Fruit fly (Drosophila melanogaster) whole organism, embryonic: ENCODE measurements around the gene CG14100.

Experiments
- ATbp ChIP-seq: fragments of 200-800 bp; sonication (Bioruptor generic); optimal IDR thresholded peaks from 2 replicates; lab custom pipeline; 2017; ENCODE audit warnings: missing biosample characterization, mild to moderate bottlenecking, missing genetic modification characterization, missing genetic modification reagents
- Abd-B ChIP-seq: fragments of 200-800 bp; sonication (Bioruptor generic); optimal IDR thresholded peaks from 2 replicates; lab custom pipeline; 2018; ENCODE audit warnings: missing biosample characterization, mild to moderate bottlenecking, missing genetic modification characterization, moderate library complexity
- Ada2b ChIP-seq: fragments of 200-800 bp; sonication (Bioruptor generic); IDR thresholded peaks from 2 replicates; pipeline ENCODE4 v1.3.6; 2022; ENCODE audit warnings: missing biosample characterization, missing genetic modification characterization
- CG1024 ChIP-seq: fragments of 200-800 bp; sonication (Bioruptor generic); IDR thresholded peaks from 2 replicates; pipeline ENCODE4 v1.3.6; 2022; ENCODE audit warnings: missing biosample characterization, missing genetic modification characterization
- CG12071 ChIP-seq: fragments of 200-800 bp; sonication (Bioruptor generic); optimal IDR thresholded peaks from 3 replicates; lab custom pipeline; 2018; ENCODE audit warnings: missing biosample characterization, mild to moderate bottlenecking, missing genetic modification characterization
- CG13424 ChIP-seq: fragments of 200-800 bp; sonication (Bioruptor generic); optimal IDR thresholded peaks from 2 replicates; lab custom pipeline; 2019; ENCODE audit warnings: missing biosample characterization, mild to moderate bottlenecking, missing genetic modification characterization, moderate library complexity
- CG15601 ChIP-seq: fragments of 200-800 bp; sonication (Bioruptor generic); optimal IDR thresholded peaks from 3 replicates; lab custom pipeline; 2019; ENCODE audit warnings: missing biosample characterization, mild to moderate bottlenecking, missing genetic modification characterization, moderate library complexity
- CG17568 ChIP-seq: fragments of 200-800 bp; sonication (Bioruptor generic); optimal IDR thresholded peaks from 2 replicates; lab custom pipeline; 2018; ENCODE audit warnings: missing biosample characterization, mild to moderate bottlenecking, missing genetic modification characterization, moderate library complexity
- CG17912 ChIP-seq: fragments of 200-800 bp; sonication (Bioruptor generic); optimal IDR thresholded peaks from 2 replicates; lab custom pipeline; 2018; ENCODE audit warnings: missing biosample characterization, mild to moderate bottlenecking, missing genetic modification characterization
- CG2678 ChIP-seq: fragments of 200-800 bp; sonication (Bioruptor generic); optimal IDR thresholded peaks from 3 replicates; lab custom pipeline; 2019; ENCODE audit warnings: missing biosample characterization, mild to moderate bottlenecking, missing genetic modification characterization, moderate library complexity
- CG2875 ChIP-seq: fragments of 200-800 bp; sonication (Bioruptor generic); optimal IDR thresholded peaks from 2 replicates; lab custom pipeline; 2017; ENCODE audit warnings: missing biosample characterization, mild to moderate bottlenecking, missing genetic modification characterization, missing genetic modification reagents
- CG31365 ChIP-seq: fragments of 200-800 bp; sonication (Bioruptor generic); optimal IDR thresholded peaks from 2 replicates; lab custom pipeline; 2018; ENCODE audit warnings: missing biosample characterization, mild to moderate bottlenecking, missing genetic modification characterization
- CG31441 ChIP-seq: fragments of 200-800 bp; sonication (Bioruptor generic); IDR thresholded peaks from 2 replicates; pipeline ENCODE4 v1.3.6; 2022; ENCODE audit warnings: missing biosample characterization, missing genetic modification characterization
- CG32532 ChIP-seq: fragments of 200-800 bp; sonication (Bioruptor generic); IDR thresholded peaks from 2 replicates; pipeline ENCODE4 v1.3.6; 2022; ENCODE audit warnings: missing biosample characterization, missing genetic modification characterization
- CG4404 ChIP-seq: fragments of 200-800 bp; sonication (Bioruptor generic); IDR thresholded peaks from 2 replicates; pipeline ENCODE4 v1.3.6; 2022; ENCODE audit warnings: missing biosample characterization, missing genetic modification characterization
- CG4820 ChIP-seq: fragments of 200-800 bp; sonication (Bioruptor generic); optimal IDR thresholded peaks from 3 replicates; lab custom pipeline; 2016; ENCODE audit warnings: missing biosample characterization, missing genetic modification characterization
- CG6854 ChIP-seq: fragments of 200-800 bp; sonication (Bioruptor generic); optimal IDR thresholded peaks from 3 replicates; lab custom pipeline; 2017; ENCODE audit warnings: missing biosample characterization, mild to moderate bottlenecking, missing genetic modification characterization
- CG7745 ChIP-seq: fragments of 200-800 bp; sonication (Bioruptor generic); optimal IDR thresholded peaks from 2 replicates; lab custom pipeline; 2018; ENCODE audit warnings: missing biosample characterization, mild to moderate bottlenecking, missing genetic modification characterization, moderate library complexity
- CG8359 ChIP-seq: fragments of 200-800 bp; sonication (Bioruptor generic); optimal IDR thresholded peaks from 2 replicates; lab custom pipeline; 2017; ENCODE audit warnings: missing biosample characterization, mild to moderate bottlenecking, missing genetic modification characterization, borderline replicate concordance
- CG8924 ChIP-seq: fragments of 200-800 bp; optimal IDR thresholded peaks from 3 replicates; lab custom pipeline; 2019; ENCODE audit warnings: missing biosample characterization, mild to moderate bottlenecking, missing genetic modification characterization, moderate library complexity
- E2f2 ChIP-seq: fragments of 200-800 bp; sonication (Bioruptor generic); IDR thresholded peaks from 2 replicates; pipeline ENCODE4 v1.3.6; 2022; ENCODE audit warnings: missing biosample characterization, missing genetic modification characterization
- Elba2 ChIP-seq: fragments of 200-800 bp; sonication (Bioruptor generic); optimal IDR thresholded peaks from 3 replicates; lab custom pipeline; 2016; ENCODE audit warnings: missing biosample characterization, missing genetic modification characterization
- Ets97D ChIP-seq: fragments of 200-800 bp; sonication (Bioruptor generic); optimal IDR thresholded peaks from 3 replicates; lab custom pipeline; 2016; ENCODE audit warnings: missing biosample characterization, missing genetic modification characterization
- H2.0 ChIP-seq: fragments of 200-800 bp; sonication (Bioruptor generic); IDR thresholded peaks from 2 replicates; pipeline ENCODE4 v1.3.6; 2022; ENCODE audit warnings: missing biosample characterization, missing genetic modification characterization
- Hr78 ChIP-seq, 2 experiments: fragments of 200-800 bp in 1 of 2; fragments of >200 bp in 1 of 2; sonication (Bioruptor generic) in 1 of 2; optimal IDR thresholded peaks; 2 replicates each; lab custom pipeline; 2017 to 2019; ENCODE audit warnings: missing biosample characterization in 2 of 2, missing genetic modification characterization in 2 of 2, mild to moderate bottlenecking in 1 of 2, moderate library complexity in 1 of 2
- MBD-R2 ChIP-seq: fragments of 200-800 bp; sonication (Bioruptor generic); IDR thresholded peaks from 2 replicates; pipeline ENCODE4 v1.3.6; 2022; ENCODE audit warnings: missing biosample characterization, missing genetic modification characterization
- Med ChIP-seq: fragments of 200-800 bp; sonication (Bioruptor generic); peaks from one replicate; lab custom pipeline; 2016; ENCODE audit warnings: missing biosample characterization, missing genetic modification characterization, mild to moderate bottlenecking, inconsistent platforms, moderate library complexity
- Mes4 ChIP-seq: fragments of 200-800 bp; sonication (Bioruptor generic); optimal IDR thresholded peaks from 2 replicates; lab custom pipeline; 2016; ENCODE audit warnings: missing biosample characterization, missing genetic modification characterization
- NFAT ChIP-seq: fragments of 200-800 bp; sonication (Bioruptor generic); IDR thresholded peaks from 2 replicates; pipeline ENCODE4 v1.3.6; 2022; ENCODE audit warnings: missing biosample characterization, missing genetic modification characterization
- Nf-YB ChIP-seq: fragments of 200-800 bp; sonication (Bioruptor generic); optimal IDR thresholded peaks from 3 replicates; lab custom pipeline; 2019; ENCODE audit warnings: missing biosample characterization, mild to moderate bottlenecking, missing genetic modification characterization, moderate library complexity
- Side ChIP-seq: fragments of 200-800 bp; sonication (Bioruptor generic); optimal IDR thresholded peaks from 2 replicates; lab custom pipeline; 2016; ENCODE audit warnings: missing biosample characterization, missing genetic modification characterization
- Sox100B ChIP-seq: fragments of 200-800 bp; sonication (Bioruptor generic); optimal IDR thresholded peaks from 3 replicates; lab custom pipeline; 2018; ENCODE audit warnings: missing biosample characterization, mild to moderate bottlenecking, missing genetic modification characterization
- Sox102F ChIP-seq: fragments of 200-800 bp; sonication (Bioruptor generic); optimal IDR thresholded peaks from 2 replicates; lab custom pipeline; 2018; ENCODE audit warnings: missing biosample characterization, mild to moderate bottlenecking, missing genetic modification characterization, moderate library complexity
- Sry-δ ChIP-seq: fragments of 200-800 bp; sonication (Bioruptor generic); optimal IDR thresholded peaks from 2 replicates; lab custom pipeline; 2016; ENCODE audit warnings: missing biosample characterization, missing genetic modification characterization
- Vsx1 ChIP-seq: fragments of 200-800 bp; sonication (Bioruptor generic); optimal IDR thresholded peaks from 2 replicates; lab custom pipeline; 2017; ENCODE audit warnings: missing biosample characterization, mild to moderate bottlenecking, missing genetic modification characterization, missing genetic modification reagents
- Xrp1 ChIP-seq: fragments of 200-800 bp; sonication (Bioruptor generic); IDR thresholded peaks from 2 replicates; pipeline ENCODE4 v1.3.6; 2022; ENCODE audit warnings: missing biosample characterization, missing genetic modification characterization
- ase ChIP-seq: fragments of 200-800 bp; sonication (Bioruptor generic); IDR thresholded peaks from 3 replicates; pipeline ENCODE4 v1.3.6; 2022; ENCODE audit warnings: missing biosample characterization, missing genetic modification characterization
- bowl ChIP-seq: fragments of 200-800 bp; sonication (Bioruptor generic); IDR thresholded peaks from 2 replicates; pipeline ENCODE4 v1.3.6; 2022; ENCODE audit warnings: missing biosample characterization, missing genetic modification characterization
- chm ChIP-seq: fragments of 200-800 bp; sonication (Bioruptor generic); IDR thresholded peaks from 2 replicates; pipeline ENCODE4 v1.3.6; 2022; ENCODE audit warnings: missing biosample characterization, missing genetic modification characterization
- crol ChIP-seq: fragments of 200-800 bp; sonication (Bioruptor generic); IDR thresholded peaks from 2 replicates; pipeline ENCODE4 v1.3.6; 2022; ENCODE audit warnings: missing biosample characterization, missing genetic modification characterization
- eyg ChIP-seq: fragments of 200-800 bp; sonication (Bioruptor generic); optimal IDR thresholded peaks from 3 replicates; lab custom pipeline; 2016; ENCODE audit warnings: missing biosample characterization, missing genetic modification characterization
- fd3F ChIP-seq: fragments of 200-800 bp; sonication (Bioruptor generic); optimal IDR thresholded peaks from 2 replicates; lab custom pipeline; 2018; ENCODE audit warnings: missing biosample characterization, mild to moderate bottlenecking, missing genetic modification characterization, moderate library complexity
- grau ChIP-seq: fragments of 200-800 bp; optimal IDR thresholded peaks from 3 replicates; lab custom pipeline; 2019; ENCODE audit warnings: missing biosample characterization, mild to moderate bottlenecking, missing genetic modification characterization, moderate library complexity
- grn ChIP-seq: fragments of 200-800 bp; sonication (Bioruptor generic); optimal IDR thresholded peaks from 3 replicates; lab custom pipeline; 2017; ENCODE audit warnings: missing biosample characterization, missing genetic modification characterization
- gro ChIP-seq: fragments of 200-800 bp; sonication (Bioruptor generic); optimal IDR thresholded peaks from 2 replicates; lab custom pipeline; 2016; ENCODE audit warnings: missing biosample characterization, missing genetic modification characterization
- nmo ChIP-seq: fragments of 200-800 bp; sonication (Bioruptor generic); optimal IDR thresholded peaks from 2 replicates; lab custom pipeline; 2018; ENCODE audit warnings: missing biosample characterization, mild to moderate bottlenecking, missing genetic modification characterization, moderate library complexity
- repo ChIP-seq: fragments of 200-800 bp; sonication (Bioruptor generic); optimal IDR thresholded peaks from 2 replicates; lab custom pipeline; 2016; ENCODE audit warnings: missing biosample characterization, missing genetic modification characterization
- run ChIP-seq: fragments of 200-800 bp; sonication (Bioruptor generic); optimal IDR thresholded peaks from 3 replicates; lab custom pipeline; 2018; ENCODE audit warnings: missing biosample characterization, mild to moderate bottlenecking, missing genetic modification characterization
- slp2 ChIP-seq: fragments of 200-800 bp; sonication (Bioruptor generic); optimal IDR thresholded peaks from 2 replicates; lab custom pipeline; 2016; ENCODE audit warnings: missing biosample characterization, missing genetic modification characterization
- stc ChIP-seq: fragments of 200-800 bp; sonication (Bioruptor generic); IDR thresholded peaks from 2 replicates; pipeline ENCODE4 v1.3.6; 2022; ENCODE audit warnings: missing biosample characterization, missing genetic modification characterization

Gene CG14100

DNA sequence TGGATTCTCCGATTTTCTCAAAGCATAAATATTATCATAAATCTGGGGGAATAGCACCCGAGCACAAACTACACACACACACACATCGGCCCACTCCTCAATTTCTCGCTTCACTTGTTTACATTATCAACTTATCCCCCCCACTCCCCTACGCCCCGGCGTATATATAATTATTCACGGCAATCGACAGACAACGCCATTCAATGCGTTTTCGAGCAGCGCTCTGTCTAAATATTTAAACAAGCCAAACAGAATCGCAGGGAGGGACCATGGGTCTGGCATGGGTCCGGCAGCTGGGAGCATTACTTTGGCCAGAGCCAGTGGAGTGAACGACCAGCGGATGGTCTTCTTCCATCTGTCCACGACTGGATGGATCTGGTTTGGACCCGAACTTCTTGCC is 14.7 kb downstream of the CG14100 start (continued):
- TF ChIP-seq grn (GFP tag; lab: Kevin White, UChicago), result peak; percentile 1
- no peak for TF ChIP-seq run (tag; lab: Kevin White, UChicago)
- TF ChIP-seq bowl, result 0 out of 2 replicates have a peak, but pooled peaks have one; percentile 10
- TF ChIP-seq CG31365 (tag; lab: Kevin White, UChicago), result no peak
- no peak for TF ChIP-seq Sry-δ
- TF ChIP-seq CG31441 (GFP tag; lab: Robert Waterston, UW), result no peak
- peak; percentile 32; the same call in 1 of the 2 replicates for TF ChIP-seq stc (GFP tag; lab: Robert Waterston, UW)
- peak; percentile 47; the same call in 1 of the 2 replicates for TF ChIP-seq Xrp1 (GFP tag; lab: Robert Waterston, UW)
- peak in 1 of 2 experiments; percentile 33 for TF ChIP-seq Hr78 (GFP tag; optimal IDR thresholded peaks at IDR 0.05; lab: Kevin White, UChicago)
- TF ChIP-seq ase (GFP tag; lab: Robert Waterston, UW), result no peak
- peak; percentile 84 for TF ChIP-seq crol (GFP tag; lab: Robert Waterston, UW)
- TF ChIP-seq CG4820 (GFP tag; lab: Kevin White, UChicago), result no peak
- TF ChIP-seq MBD-R2 (GFP tag; lab: Robert Waterston, UW), result no peak
- peak; percentile 47 for TF ChIP-seq Sox100B (GFP tag; lab: Kevin White, UChicago)
- peak; percentile 5 for TF ChIP-seq grau (tag; lab: Kevin White, UChicago)
- TF ChIP-seq H2.0 (GFP tag; lab: Robert Waterston, UW), result peak; percentile 33; the same call in 1 of the 2 replicates
- TF ChIP-seq E2f2 (GFP tag; lab: Robert Waterston, UW), result peak; percentile 24; the same call in 1 of the 2 replicates
- TF ChIP-seq nmo (GFP tag; lab: Kevin White, UChicago), result peak; percentile 11
- TF ChIP-seq ATbp (GFP tag; lab: Kevin White, UChicago), result peak; percentile 81
- TF ChIP-seq CG2678 (tag; lab: Kevin White, UChicago), result peak; percentile 49
- TF ChIP-seq CG32532, result no peak
- TF ChIP-seq Nf-YB (GFP tag; lab: Kevin White, UChicago), result peak; percentile 28
- peak; percentile 21 for TF ChIP-seq CG8924
- no peak for TF ChIP-seq Abd-B (GFP tag; lab: Kevin White, UChicago)
- TF ChIP-seq fd3F, result no peak
- TF ChIP-seq Side, result peak; percentile 56
- peak; percentile 79 for TF ChIP-seq CG2875
- TF ChIP-seq CG6854 (GFP tag; lab: Kevin White, UChicago), result peak; percentile 16
- peak; percentile 26; the same call in 1 of the 2 replicates for TF ChIP-seq CG1024 (GFP tag; lab: Robert Waterston, UW)
- TF ChIP-seq slp2 (GFP tag; lab: Kevin White, UChicago), result peak; percentile 1
- TF ChIP-seq Med (GFP tag; lab: Kevin White, UChicago), result peak; percentile 86
- TF ChIP-seq CG8359 (GFP tag; lab: Kevin White, UChicago), result peak; percentile 31
- peak; percentile 74 for TF ChIP-seq CG15601 (tag; lab: Kevin White, UChicago)
- TF ChIP-seq Ada2b, result 0 out of 2 replicates have a peak, but pooled peaks have one; percentile 7
- peak; percentile 32 for TF ChIP-seq CG17912 (GFP tag; lab: Kevin White, UChicago)
- TF ChIP-seq gro (GFP tag; lab: Kevin White, UChicago), result no peak
- peak; percentile 41 for TF ChIP-seq Mes4 (GFP tag; lab: Kevin White, UChicago)
- peak; percentile 13; the same call in 1 of the 2 replicates for TF ChIP-seq chm (GFP tag; lab: Robert Waterston, UW)
- peak; percentile 28 for TF ChIP-seq Sox102F (GFP tag; lab: Kevin White, UChicago)
- TF ChIP-seq Ets97D, result no peak
- peak; percentile 35 for TF ChIP-seq eyg (GFP tag; lab: Kevin White, UChicago)
- TF ChIP-seq CG7745, result peak; percentile 63
- no peak for TF ChIP-seq NFAT (GFP tag; lab: Robert Waterston, UW)
- peak; percentile 21 for TF ChIP-seq Vsx1 (GFP tag; lab: Kevin White, UChicago)
- peak; percentile 66 for TF ChIP-seq CG12071 (GFP tag; lab: Kevin White, UChicago)
- TF ChIP-seq CG17568, result peak; percentile 48
- TF ChIP-seq CG13424, result peak; percentile 49
- TF ChIP-seq Elba2 (GFP tag; lab: Kevin White, UChicago), result no peak
- no peak for TF ChIP-seq repo (GFP tag; lab: Kevin White, UChicago)
- TF ChIP-seq CG4404 (GFP tag; lab: Robert Waterston, UW), result no peak
